Fruit fly (Drosophila melanogaster): ENCODE data around the gene MED15.

Gene MED15

dm6 chr2L:434439-434838, 38.4 kb upstream of the MED15 start:
- TF ChIP-seq fru (GFP tag; optimal IDR thresholded peaks at IDR 0.05), result no peak
- TF ChIP-seq brk (GFP tag; optimal IDR thresholded peaks at IDR 0.05), result no peak
- no peak for TF ChIP-seq Abd-B (GFP tag; optimal IDR thresholded peaks at IDR 0.05)
- TF ChIP-seq jim (GFP tag; optimal IDR thresholded peaks at IDR 0.05), result no peak
- TF ChIP-seq Mio (GFP tag; optimal IDR thresholded peaks at IDR 0.05), result no peak
- no peak for TF ChIP-seq Sp1 (GFP tag; optimal IDR thresholded peaks at IDR 0.05)
- TF ChIP-seq dmrt93B (GFP tag; optimal IDR thresholded peaks at IDR 0.05), result no peak
- no peak for TF ChIP-seq dl (GFP tag; optimal IDR thresholded peaks at IDR 0.05; ENCODE audit: insufficient read depth in 1 of 2, partially characterized antibody in 2 of 2)
- no peak for TF ChIP-seq Rel (GFP tag; optimal IDR thresholded peaks at IDR 0.05)
- TF ChIP-seq Rel (tag; optimal IDR thresholded peaks at IDR 0.05), result no peak

- TF ChIP-seq Dif (GFP tag; optimal IDR thresholded peaks at IDR 0.05; ENCODE audit: partially characterized antibody) (no peak), dl (GFP tag; optimal IDR thresholded peaks at IDR 0.05; ENCODE audit: insufficient read depth in 1 of 2, partially characterized antibody in 2 of 2) (no peak), tai (GFP tag; optimal IDR thresholded peaks at IDR 0.05) (no peak), Sp1 (GFP tag; optimal IDR thresholded peaks at IDR 0.05) (no peak), CrebA (GFP tag; optimal IDR thresholded peaks at IDR 0.05; ENCODE audit: borderline replicate concordance) (no peak), Jra (GFP tag; optimal IDR thresholded peaks at IDR 0.05) (no peak), dmrt93B (GFP tag; optimal IDR thresholded peaks at IDR 0.05) (no peak), fru (GFP tag; optimal IDR thresholded peaks at IDR 0.05) (peak; percentile 6), jim (GFP tag; optimal IDR thresholded peaks at IDR 0.05) (no peak), CG32264 (GFP tag; optimal IDR thresholded peaks at IDR 0.05) (no peak), brk (GFP tag; optimal IDR thresholded peaks at IDR 0.05) (peak; percentile 51), rgr (GFP tag; optimal IDR thresholded peaks at IDR 0.05) (peak; percentile 36), pan (optimal IDR thresholded peaks at IDR 0.05) (no peak), ey (GFP tag; optimal IDR thresholded peaks at IDR 0.05) (peak; percentile 16), Abd-B (GFP tag; optimal IDR thresholded peaks at IDR 0.05) (no peak), Hr78 (GFP tag; optimal IDR thresholded peaks at IDR 0.05) (no peak), sage (GFP tag; optimal IDR thresholded peaks at IDR 0.05) (no peak), lola (GFP tag; optimal IDR thresholded peaks at IDR 0.05) (no peak), HLH106 (tag; optimal IDR thresholded peaks at IDR 0.05) (no peak), Dfd (GFP tag; optimal IDR thresholded peaks at IDR 0.05) (no peak), N (GFP tag; optimal IDR thresholded peaks at IDR 0.05) (no peak), h (GFP tag; optimal IDR thresholded peaks at IDR 0.05) (peak; percentile 52), psq (GFP tag; optimal IDR thresholded peaks at IDR 0.05) (peak; percentile 45), usp (GFP tag; optimal IDR thresholded peaks at IDR 0.05) (no peak), br (GFP tag; optimal IDR thresholded peaks at IDR 0.05) (no peak), OdsH (GFP tag; optimal IDR thresholded peaks at IDR 0.05) (peak; percentile 50), Hr83 (GFP tag; optimal IDR thresholded peaks at IDR 0.05; ENCODE audit: poor library complexity, severe bottlenecking) (no peak), Hnf4 (GFP tag; optimal IDR thresholded peaks at IDR 0.05) (peak; percentile 24), foxo (GFP tag; optimal IDR thresholded peaks at IDR 0.05) (peak in 1 of 2 experiments; percentile 64), CG9705 (GFP tag; optimal IDR thresholded peaks at IDR 0.05) (no peak), dsf (GFP tag; optimal IDR thresholded peaks at IDR 0.05; ENCODE audit: borderline replicate concordance) (no peak), Vsx2 (GFP tag; optimal IDR thresholded peaks at IDR 0.05; ENCODE audit: partially characterized antibody) (no peak), Mio (GFP tag; optimal IDR thresholded peaks at IDR 0.05) (no peak), sv (GFP tag; optimal IDR thresholded peaks at IDR 0.05) (no peak), GATAd (GFP tag; optimal IDR thresholded peaks at IDR 0.05) (no peak), Myc (optimal IDR thresholded peaks at IDR 0.05) (no peak), Rel (GFP tag; optimal IDR thresholded peaks at IDR 0.05) (peak; percentile 7), Rel (tag; optimal IDR thresholded peaks at IDR 0.05) (no peak), woc (GFP tag; optimal IDR thresholded peaks at IDR 0.05) (no peak)
Measured at dm6 chr2L:435311-435806, 37.5 kb upstream of the MED15 start.

- TF ChIP-seq dmrt93B (GFP tag; optimal IDR thresholded peaks at IDR 0.05) (no peak), sage (GFP tag; optimal IDR thresholded peaks at IDR 0.05) (no peak), CrebA (GFP tag; optimal IDR thresholded peaks at IDR 0.05; ENCODE audit: borderline replicate concordance) (no peak), HLH106 (tag; optimal IDR thresholded peaks at IDR 0.05) (no peak), Mio (GFP tag; optimal IDR thresholded peaks at IDR 0.05) (no peak), jim (GFP tag; optimal IDR thresholded peaks at IDR 0.05) (no peak), Dfd (GFP tag; optimal IDR thresholded peaks at IDR 0.05) (no peak)
Measured at dm6 chr2L:437498-437897, 35.3 kb upstream of the MED15 start.
